Worm (Caenorhabditis elegans) whole organism, early embryonic: ENCODE results near the gene F54D12.9.

Source experiments
- B0310.2 ChIP-seq: sonication (generic microtip); optimal IDR thresholded peaks from 2 replicates; lab custom pipeline; 2016; ENCODE audit warnings: mild to moderate bottlenecking, missing genetic modification characterization, missing compliant biosample characterization
- F13C5.2 ChIP-seq: sonication (generic microtip); optimal IDR thresholded peaks from 2 replicates; lab custom pipeline; 2017; ENCODE audit warnings: mild to moderate bottlenecking, missing genetic modification characterization, inconsistent platforms, missing compliant biosample characterization
- aly-1 ChIP-seq: sonication (generic microtip); optimal IDR thresholded peaks from 2 replicates; lab custom pipeline; 2016; ENCODE audit warnings: missing genetic modification characterization, missing compliant biosample characterization
- ama-1 ChIP-seq: fragments of 150-350 bp; optimal IDR thresholded peaks from 2 replicates; lab custom pipeline; 2014
- ceh-13 ChIP-seq: fragments of 200-800 bp; sonication (Bioruptor generic); optimal IDR thresholded peaks from 2 replicates; lab custom pipeline; 2018; ENCODE audit warnings: mild to moderate bottlenecking, missing genetic modification characterization, missing compliant biosample characterization
- ceh-36 ChIP-seq: sonication (generic microtip); optimal IDR thresholded peaks from 2 replicates; lab custom pipeline; 2016; ENCODE audit warnings: missing genetic modification characterization, inconsistent platforms, missing compliant biosample characterization
- ets-7 ChIP-seq: sonication (generic microtip); optimal IDR thresholded peaks from 2 replicates; lab custom pipeline; 2016; ENCODE audit warnings: missing genotype, missing genetic modification characterization, missing compliant biosample characterization
- flt-1 ChIP-seq: fragments of 200-800 bp; sonication (Bioruptor generic); IDR thresholded peaks from 2 replicates; pipeline ENCODE4 v1.3.6; 2022; ENCODE audit warnings: missing genetic modification characterization, missing compliant biosample characterization
- hmbx-1 ChIP-seq: sonication (generic microtip); optimal IDR thresholded peaks from 2 replicates; lab custom pipeline; 2016; ENCODE audit warnings: mild to moderate bottlenecking, missing genetic modification characterization, missing compliant biosample characterization
- hmg-4 ChIP-seq: fragments of 200-800 bp; sonication (Bioruptor generic); optimal IDR thresholded peaks from 2 replicates; lab custom pipeline; 2018; ENCODE audit warnings: mild to moderate bottlenecking, missing genetic modification characterization, missing compliant biosample characterization
- hnd-1 ChIP-seq: sonication (generic microtip); optimal IDR thresholded peaks from 2 replicates; lab custom pipeline; 2016; ENCODE audit warnings: missing genetic modification characterization, missing compliant biosample characterization
- pes-1 ChIP-seq: fragments of 200-800 bp; sonication (Bioruptor generic); IDR thresholded peaks from 2 replicates; pipeline ENCODE4 v1.3.6; 2022; ENCODE audit warnings: missing genetic modification reagents, missing genetic modification characterization, missing compliant biosample characterization
- scrt-1 ChIP-seq: fragments of 200-800 bp; sonication (Bioruptor generic); IDR thresholded peaks from 2 replicates; pipeline ENCODE4 v1.3.6; 2022; ENCODE audit warnings: missing genetic modification characterization, missing compliant biosample characterization
- sea-1 ChIP-seq: fragments of 200-800 bp; sonication (Bioruptor generic); conservative IDR thresholded peaks from 2 replicates; pipeline ENCODE4 v1.3.6; 2022; ENCODE audit warnings: missing genetic modification characterization, missing compliant biosample characterization
- tbx-11 ChIP-seq: fragments of 200-800 bp; sonication (Bioruptor generic); IDR thresholded peaks from 2 replicates; pipeline ENCODE4 v1.3.6; 2022; ENCODE audit warnings: missing genetic modification characterization, missing compliant biosample characterization
- tbx-37 ChIP-seq: fragments of 200-800 bp; sonication (Bioruptor generic); conservative IDR thresholded peaks from 2 replicates; pipeline ENCODE4 v1.3.6; 2022; ENCODE audit warnings: missing genetic modification reagents, missing genetic modification characterization, missing compliant biosample characterization
- tra-4 ChIP-seq: sonication (generic microtip); optimal IDR thresholded peaks from 2 replicates; lab custom pipeline; 2017; ENCODE audit warnings: missing genetic modification characterization, missing compliant biosample characterization

F54D12.9 gene

ce11 chrII:1371533-1371932, 10.0 kb downstream of the F54D12.9 start:
- TF ChIP-seq hnd-1 (tag; lab: Kevin White, UChicago) (no peak), ets-7 (tag; lab: Kevin White, UChicago) (no peak), pes-1 (GFP tag; lab: Robert Waterston, UW) (no peak), F13C5.2 (tag; lab: Kevin White, UChicago) (no peak)

ce11 chrII:1369322-1369721, 12.2 kb downstream of the F54D12.9 start:
- TF ChIP-seq aly-1 (tag; lab: Kevin White, UChicago) = no peak
- TF ChIP-seq tbx-11 (GFP tag; lab: Robert Waterston, UW) = no peak
- no peak for TF ChIP-seq hmbx-1
- no peak for TF ChIP-seq hnd-1 (tag; lab: Kevin White, UChicago)

- TF ChIP-seq ama-1 (lab: Kevin White, UChicago) (no peak), scrt-1 (GFP tag; lab: Robert Waterston, UW) (no peak), ets-7 (tag; lab: Kevin White, UChicago) (no peak), hnd-1 (tag; lab: Kevin White, UChicago) (no peak), hmg-4 (no peak), pes-1 (GFP tag; lab: Robert Waterston, UW) (no peak), flt-1 (no peak), tbx-11 (GFP tag; lab: Robert Waterston, UW) (no peak), ceh-36 (no peak), F13C5.2 (tag; lab: Kevin White, UChicago) (no peak), aly-1 (tag; lab: Kevin White, UChicago) (no peak), B0310.2 (tag; lab: Kevin White, UChicago) (no peak), sea-1 (GFP tag; lab: Robert Waterston, UW) (no peak), tbx-37 (GFP tag; lab: Robert Waterston, UW) (no peak), tra-4 (tag; lab: Kevin White, UChicago) (no peak), ceh-13 (GFP tag; lab: Kevin White, UChicago) (no peak), hmbx-1 (no peak)
Measured at ce11 chrII:1368756-1369155, 12.8 kb downstream of the F54D12.9 start.

- TF ChIP-seq tbx-37 (GFP tag; lab: Robert Waterston, UW) = no peak
- no peak for TF ChIP-seq aly-1 (tag; lab: Kevin White, UChicago)
- TF ChIP-seq hnd-1 (tag; lab: Kevin White, UChicago) = no peak
- TF ChIP-seq pes-1 (GFP tag; lab: Robert Waterston, UW) = no peak
- no peak for TF ChIP-seq ceh-36
- TF ChIP-seq tbx-11 (GFP tag; lab: Robert Waterston, UW) = no peak
- TF ChIP-seq B0310.2 (tag; lab: Kevin White, UChicago) = no peak
- no peak for TF ChIP-seq F13C5.2 (tag; lab: Kevin White, UChicago)
Measured at ce11 chrII:1365985-1366384, 15.5 kb downstream of the F54D12.9 start.

- TF ChIP-seq scrt-1 (GFP tag; lab: Robert Waterston, UW) (no peak), hmbx-1 (no peak), tbx-37 (GFP tag; lab: Robert Waterston, UW) (no peak), ceh-13 (GFP tag; lab: Kevin White, UChicago) (no peak), ets-7 (tag; lab: Kevin White, UChicago) (no peak), ama-1 (lab: Kevin White, UChicago) (no peak), hmg-4 (no peak), B0310.2 (tag; lab: Kevin White, UChicago) (no peak), tbx-11 (GFP tag; lab: Robert Waterston, UW) (no peak), flt-1 (no peak)
Measured at ce11 chrII:1362423-1362822, 19.1 kb downstream of the F54D12.9 start.

ce11 chrII:1360257-1360656, 21.3 kb downstream of the F54D12.9 start:
- TF ChIP-seq sea-1 (GFP tag; lab: Robert Waterston, UW) (no peak), hnd-1 (tag; lab: Kevin White, UChicago) (no peak), ceh-36 (no peak), scrt-1 (GFP tag; lab: Robert Waterston, UW) (no peak), aly-1 (tag; lab: Kevin White, UChicago) (no peak), hmbx-1 (no peak), ets-7 (tag; lab: Kevin White, UChicago) (no peak), B0310.2 (tag; lab: Kevin White, UChicago) (no peak), tbx-37 (GFP tag; lab: Robert Waterston, UW) (no peak), hmg-4 (no peak), tra-4 (tag; lab: Kevin White, UChicago) (no peak), flt-1 (no peak), ama-1 (lab: Kevin White, UChicago) (no peak), tbx-11 (GFP tag; lab: Robert Waterston, UW) (no peak), ceh-13 (GFP tag; lab: Kevin White, UChicago) (no peak), pes-1 (GFP tag; lab: Robert Waterston, UW) (no peak), F13C5.2 (tag; lab: Kevin White, UChicago) (no peak)

- TF ChIP-seq ets-7 (tag; lab: Kevin White, UChicago) (no peak), hmbx-1 (no peak), flt-1 (no peak), F13C5.2 (tag; lab: Kevin White, UChicago) (no peak), hnd-1 (tag; lab: Kevin White, UChicago) (no peak), scrt-1 (GFP tag; lab: Robert Waterston, UW) (no peak), B0310.2 (tag; lab: Kevin White, UChicago) (no peak)
Measured at ce11 chrII:1357905-1358304, 23.6 kb downstream of the F54D12.9 start, which contains the start of gene C13A10.2. C13A10.2 (minus strand) TSS chrII:1358005.

- TF ChIP-seq F13C5.2 (tag; lab: Kevin White, UChicago) (no peak), tbx-37 (GFP tag; lab: Robert Waterston, UW) (no peak), ceh-36 (no peak), flt-1 (no peak), B0310.2 (tag; lab: Kevin White, UChicago) (no peak), scrt-1 (GFP tag; lab: Robert Waterston, UW) (no peak), hmbx-1 (no peak), ama-1 (lab: Kevin White, UChicago) (no peak), ceh-13 (GFP tag; lab: Kevin White, UChicago) (no peak), tra-4 (tag; lab: Kevin White, UChicago) (no peak), hmg-4 (no peak), hnd-1 (tag; lab: Kevin White, UChicago) (no peak), sea-1 (GFP tag; lab: Robert Waterston, UW) (no peak), tbx-11 (GFP tag; lab: Robert Waterston, UW) (no peak), aly-1 (tag; lab: Kevin White, UChicago) (no peak), pes-1 (GFP tag; lab: Robert Waterston, UW) (no peak)
Measured at ce11 chrII:1357262-1357661, 24.3 kb downstream of the F54D12.9 start.
